Fruit fly (Drosophila melanogaster) whole organism, prepupa: ENCODE measurements around the gene CG17806.

ENCODE experiments used
- Blimp-1 ChIP-seq: fragments of 200-800 bp; sonication (Bioruptor generic); optimal IDR thresholded peaks from 3 replicates; lab custom pipeline; 2017; ENCODE audit warnings: missing biosample characterization, missing genetic modification characterization, mild to moderate bottlenecking, moderate library complexity, missing genetic modification reagents
- CG10631 ChIP-seq: fragments of 200-800 bp; sonication (Bioruptor generic); optimal IDR thresholded peaks from 2 replicates; lab custom pipeline; 2016; ENCODE audit warnings: missing biosample characterization, missing genetic modification characterization
- CG11762 ChIP-seq: fragments of 200-800 bp; sonication (Bioruptor generic); optimal IDR thresholded peaks from 3 replicates; lab custom pipeline; 2016; ENCODE audit warnings: missing biosample characterization, missing genetic modification characterization; ENCODE audit not compliant: insufficient read depth
- CG11902 ChIP-seq: fragments of 200-800 bp; sonication (Bioruptor generic); optimal IDR thresholded peaks from 3 replicates; lab custom pipeline; 2016; ENCODE audit warnings: missing biosample characterization, missing genetic modification characterization
- CG16779 ChIP-seq: fragments of 200-800 bp; sonication (Bioruptor generic); optimal IDR thresholded peaks from 3 replicates; lab custom pipeline; 2017; ENCODE audit warnings: missing biosample characterization, mild to moderate bottlenecking, missing genetic modification characterization
- CG32006 ChIP-seq: fragments of 200-800 bp; sonication (Bioruptor generic); optimal IDR thresholded peaks from 3 replicates; lab custom pipeline; 2017; ENCODE audit warnings: missing biosample characterization, mild to moderate bottlenecking, missing genetic modification characterization
- CG4318 ChIP-seq: fragments of 200-800 bp; sonication (Bioruptor generic); optimal IDR thresholded peaks from 3 replicates; lab custom pipeline; 2017; ENCODE audit warnings: missing biosample characterization, mild to moderate bottlenecking, missing genetic modification characterization
- CG6276 ChIP-seq: fragments of 200-800 bp; sonication (Bioruptor generic); optimal IDR thresholded peaks from 2 replicates; lab custom pipeline; 2017; ENCODE audit warnings: missing biosample characterization, mild to moderate bottlenecking, missing genetic modification characterization
- CG6792 ChIP-seq: fragments of 200-800 bp; sonication (Bioruptor generic); optimal IDR thresholded peaks from 3 replicates; lab custom pipeline; 2016; ENCODE audit warnings: missing biosample characterization, missing genetic modification characterization
- CG6808 ChIP-seq: fragments of 200-800 bp; sonication (Bioruptor generic); optimal IDR thresholded peaks from 3 replicates; lab custom pipeline; 2017; ENCODE audit warnings: missing biosample characterization, missing genetic modification characterization, mild to moderate bottlenecking, moderate library complexity, missing genetic modification reagents
- CG6854 ChIP-seq: fragments of 200-800 bp; sonication (Bioruptor generic); optimal IDR thresholded peaks from 2 replicates; lab custom pipeline; 2017; ENCODE audit warnings: missing biosample characterization, mild to moderate bottlenecking, missing genetic modification characterization
- CG7368 ChIP-seq: fragments of 200-800 bp; sonication (Bioruptor generic); optimal IDR thresholded peaks from 3 replicates; lab custom pipeline; 2016; ENCODE audit warnings: missing biosample characterization, missing genetic modification characterization
- CG8319 ChIP-seq: fragments of 200-800 bp; sonication (Bioruptor generic); optimal IDR thresholded peaks from 3 replicates; lab custom pipeline; 2016; ENCODE audit warnings: missing biosample characterization, missing genetic modification characterization
- Ets21C ChIP-seq: fragments of 200-800 bp; sonication (Bioruptor generic); optimal IDR thresholded peaks from 3 replicates; lab custom pipeline; 2016; ENCODE audit warnings: missing biosample characterization, missing genetic modification characterization
- Ets96B ChIP-seq: fragments of 200-800 bp; optimal IDR thresholded peaks from 2 replicates; lab custom pipeline; 2019; ENCODE audit warnings: missing biosample characterization, mild to moderate bottlenecking, missing genetic modification characterization, moderate library complexity
- Hr39 ChIP-seq: fragments of 200-800 bp; sonication (Bioruptor generic); optimal IDR thresholded peaks from 2 replicates; lab custom pipeline; 2016; ENCODE audit warnings: missing biosample characterization, missing genetic modification characterization
- Lpt ChIP-seq: fragments of 200-800 bp; sonication (Bioruptor generic); optimal IDR thresholded peaks from 3 replicates; lab custom pipeline; 2016; ENCODE audit warnings: missing biosample characterization, missing genetic modification characterization
- OdsH ChIP-seq: fragments of 200-800 bp; sonication (Bioruptor generic); optimal IDR thresholded peaks from 3 replicates; lab custom pipeline; 2016; ENCODE audit warnings: missing biosample characterization, missing genetic modification characterization
- Smox ChIP-seq: fragments of 200-800 bp; sonication (Bioruptor generic); optimal IDR thresholded peaks from 3 replicates; lab custom pipeline; 2016; ENCODE audit warnings: missing biosample characterization, missing genetic modification characterization
- Sox102F ChIP-seq: fragments of 200-800 bp; sonication (Bioruptor generic); optimal IDR thresholded peaks from 2 replicates; lab custom pipeline; 2016; ENCODE audit warnings: missing biosample characterization, mild to moderate bottlenecking, missing genetic modification characterization
- Sox14 ChIP-seq: fragments of 200-800 bp; sonication (Bioruptor generic); optimal IDR thresholded peaks from 3 replicates; lab custom pipeline; 2016; ENCODE audit warnings: missing biosample characterization, missing genetic modification characterization
- Sox15 ChIP-seq: fragments of 200-800 bp; sonication (Bioruptor generic); optimal IDR thresholded peaks from 3 replicates; lab custom pipeline; 2016; ENCODE audit warnings: missing biosample characterization, missing genetic modification characterization
- achi ChIP-seq: fragments of 200-800 bp; sonication (Bioruptor generic); optimal IDR thresholded peaks from 3 replicates; lab custom pipeline; 2016; ENCODE audit warnings: missing biosample characterization, missing genetic modification characterization
- acj6 ChIP-seq: fragments of 200-800 bp; sonication (Bioruptor generic); optimal IDR thresholded peaks from 3 replicates; lab custom pipeline; 2016; ENCODE audit warnings: missing biosample characterization, missing genetic modification characterization
- cyc ChIP-seq: fragments of 200-800 bp; sonication (Bioruptor generic); optimal IDR thresholded peaks from 3 replicates; lab custom pipeline; 2016; ENCODE audit warnings: missing biosample characterization, missing genetic modification characterization
- dsx ChIP-seq: fragments of 200-800 bp; optimal IDR thresholded peaks from 3 replicates; lab custom pipeline; 2019; ENCODE audit warnings: missing biosample characterization, mild to moderate bottlenecking, missing genetic modification characterization, moderate library complexity; ENCODE audit not compliant: poor library complexity, severe bottlenecking
- eg ChIP-seq: fragments of 200-800 bp; sonication (Bioruptor generic); IDR thresholded peaks from 3 replicates; pipeline ENCODE4 v1.3.6; 2022; ENCODE audit warnings: missing biosample characterization, missing genetic modification characterization
- esn ChIP-seq: fragments of 200-800 bp; sonication (Bioruptor generic); optimal IDR thresholded peaks from 2 replicates; lab custom pipeline; 2016; ENCODE audit warnings: missing biosample characterization, mild to moderate bottlenecking, missing genetic modification characterization, moderate library complexity
- fd59A ChIP-seq: fragments of 200-800 bp; sonication (Bioruptor generic); optimal IDR thresholded peaks from 2 replicates; lab custom pipeline; 2017; ENCODE audit warnings: missing biosample characterization, mild to moderate bottlenecking, missing genetic modification characterization, missing genetic modification reagents
- fd85E ChIP-seq: fragments of 200-800 bp; sonication (Bioruptor generic); optimal IDR thresholded peaks from 3 replicates; lab custom pipeline; 2016; ENCODE audit warnings: missing biosample characterization, missing genetic modification characterization
- lz ChIP-seq: fragments of 200-800 bp; sonication (Bioruptor generic); optimal IDR thresholded peaks from 3 replicates; lab custom pipeline; 2016; ENCODE audit warnings: missing biosample characterization, missing genetic modification characterization
- net ChIP-seq: fragments of 200-800 bp; sonication (Bioruptor generic); optimal IDR thresholded peaks from 3 replicates; lab custom pipeline; 2016; ENCODE audit warnings: missing biosample characterization, missing genetic modification characterization
- pdm3 ChIP-seq: fragments of 200-800 bp; sonication (Bioruptor generic); optimal IDR thresholded peaks from 3 replicates; lab custom pipeline; 2016; ENCODE audit warnings: missing biosample characterization, missing genetic modification characterization
- salr ChIP-seq, 2 experiments: fragments of 200-800 bp; sonication (Bioruptor generic); optimal IDR thresholded peaks; 3 replicates each; lab custom pipeline; 2016 to 2018; ENCODE audit warnings: missing biosample characterization in 2 of 2, missing genetic modification characterization in 2 of 2, mild to moderate bottlenecking in 1 of 2
- spab ChIP-seq: fragments of 200-800 bp; sonication (Bioruptor generic); optimal IDR thresholded peaks from 2 replicates; lab custom pipeline; 2017; ENCODE audit warnings: missing biosample characterization, mild to moderate bottlenecking, missing genetic modification characterization, missing genetic modification reagents
- ss ChIP-seq, 2 experiments: fragments of 200-800 bp; sonication (Bioruptor generic); optimal IDR thresholded peaks; 2 replicates in 1 of 2; 3 replicates in 1 of 2; lab custom pipeline; 2017 to 2018; ENCODE audit warnings: mild to moderate bottlenecking in 2 of 2, missing biosample characterization in 2 of 2, missing genetic modification characterization in 2 of 2, moderate library complexity in 1 of 2
- svp ChIP-seq: fragments of 200-800 bp; sonication (Bioruptor generic); peaks from one replicate; lab custom pipeline; 2016; ENCODE audit warnings: missing biosample characterization, missing genetic modification characterization

Gene CG17806

dm6 chr3R:17794335-17795074 lies 8.6 kb downstream of the CG17806 start, which contains the start of gene CG43102 (continued):
- peak; percentile 22 for TF ChIP-seq cyc (GFP tag; lab: Kevin White, UChicago)
- TF ChIP-seq CG32006 = peak; percentile 64
- TF ChIP-seq salr (GFP tag; optimal IDR thresholded peaks at IDR 0.05; lab: Kevin White, UChicago) = peak in 1 of 2 experiments; percentile 50
- TF ChIP-seq acj6 (GFP tag; lab: Kevin White, UChicago) = peak; percentile 73
- TF ChIP-seq Sox102F (GFP tag; lab: Kevin White, UChicago) = peak; percentile 75
- TF ChIP-seq Ets96B (tag; lab: Kevin White, UChicago) = peak; percentile 60
- peak; percentile 58 for TF ChIP-seq CG6854 (GFP tag; lab: Kevin White, UChicago)
- peak; percentile 45 for TF ChIP-seq CG4318 (GFP tag; lab: Kevin White, UChicago)
- TF ChIP-seq Smox = peak; percentile 39
- peak; percentile 74 for TF ChIP-seq CG10631 (GFP tag; lab: Kevin White, UChicago)
- peak; percentile 74 for TF ChIP-seq svp (GFP tag; lab: Kevin White, UChicago)
- peak; percentile 52 for TF ChIP-seq CG7368 (GFP tag; lab: Kevin White, UChicago)
- TF ChIP-seq Blimp-1 (GFP tag; lab: Kevin White, UChicago) = peak; percentile 29
- peak; percentile 11 for TF ChIP-seq CG16779 (tag; lab: Kevin White, UChicago)
- peak; percentile 24 for TF ChIP-seq spab (GFP tag; lab: Kevin White, UChicago)
- peak; percentile 84 for TF ChIP-seq eg (GFP tag; lab: Robert Waterston, UW)
- peak; percentile 58 for TF ChIP-seq Hr39 (GFP tag; lab: Kevin White, UChicago)
- peak; percentile 64 for TF ChIP-seq achi (GFP tag; lab: Kevin White, UChicago)
- TF ChIP-seq lz (GFP tag; lab: Kevin White, UChicago) = peak; percentile 50
- peak; percentile 34 for TF ChIP-seq Lpt (GFP tag; lab: Kevin White, UChicago)
- peak; percentile 29 for TF ChIP-seq Ets21C (GFP tag; lab: Kevin White, UChicago)
- TF ChIP-seq esn = peak; percentile 63
- peak; percentile 52 for TF ChIP-seq CG6792 (GFP tag; lab: Kevin White, UChicago)
- TF ChIP-seq ss (GFP tag; optimal IDR thresholded peaks at IDR 0.05; lab: Kevin White, UChicago) = peak in 1 of 2 experiments; percentile 67
- TF ChIP-seq CG11762 (GFP tag; lab: Kevin White, UChicago) = peak; percentile 27
- TF ChIP-seq CG8319 (GFP tag; lab: Kevin White, UChicago) = peak; percentile 36
- peak; percentile 70 for TF ChIP-seq CG11902 (GFP tag; lab: Kevin White, UChicago)
- TF ChIP-seq pdm3 (GFP tag; lab: Kevin White, UChicago) = peak; percentile 54
- no peak for TF ChIP-seq fd85E (GFP tag; lab: Kevin White, UChicago)
- TF ChIP-seq dsx (GFP tag; lab: Kevin White, UChicago) = peak; percentile 65
- peak; percentile 73 for TF ChIP-seq OdsH

dm6 chr3R:17793287-17793686 lies 9.8 kb downstream of the CG17806 start:
- no peak for TF ChIP-seq CG6276 (GFP tag; lab: Kevin White, UChicago)
- TF ChIP-seq salr (GFP tag; optimal IDR thresholded peaks at IDR 0.05; lab: Kevin White, UChicago) = no peak
- no peak for TF ChIP-seq acj6 (GFP tag; lab: Kevin White, UChicago)
- TF ChIP-seq Ets21C (GFP tag; lab: Kevin White, UChicago) = no peak
- no peak for TF ChIP-seq Sox14
- TF ChIP-seq CG6808 (GFP tag; lab: Kevin White, UChicago) = no peak
- no peak for TF ChIP-seq Sox15 (GFP tag; lab: Kevin White, UChicago)
- TF ChIP-seq OdsH = no peak
- TF ChIP-seq ss (GFP tag; optimal IDR thresholded peaks at IDR 0.05; lab: Kevin White, UChicago) = no peak
- TF ChIP-seq Hr39 (GFP tag; lab: Kevin White, UChicago) = no peak
- TF ChIP-seq fd59A (GFP tag; lab: Kevin White, UChicago) = no peak
- TF ChIP-seq cyc (GFP tag; lab: Kevin White, UChicago) = no peak
- no peak for TF ChIP-seq net
- TF ChIP-seq, all 60 proteins: peak for 0
